Worm (Caenorhabditis elegans) whole organism, L2 larva: Measurements from ENCODE around the gene scl-7.
A peak's percentile ranks its signal among the peaks of the same experiment; 100 is the strongest.

Experiments
- C34F6.9 ChIP-seq: fragments of 150-350 bp; optimal IDR thresholded peaks from 2 replicates; lab custom pipeline; 2014; ENCODE audit warnings: missing biosample characterization, missing genetic modification characterization
- F13H6.1 ChIP-seq: sonication (generic microtip); optimal IDR thresholded peaks from 2 replicates; lab custom pipeline; 2016; ENCODE audit warnings: missing genetic modification characterization, missing compliant biosample characterization
- Y55F3AM.14 ChIP-seq: fragments of 200-800 bp; sonication (Bioruptor generic); optimal IDR thresholded peaks from 2 replicates; lab custom pipeline; 2018; ENCODE audit warnings: mild to moderate bottlenecking, missing genetic modification characterization, missing compliant biosample characterization
- ZK546.5 ChIP-seq: sonication (generic microtip); optimal IDR thresholded peaks from 2 replicates; lab custom pipeline; 2017; ENCODE audit warnings: missing biosample characterization, missing genetic modification characterization
- aly-2 ChIP-seq: fragments of 150-350 bp; optimal IDR thresholded peaks from 2 replicates; lab custom pipeline; 2014; ENCODE audit warnings: missing biosample characterization, missing genetic modification characterization
- ama-1 ChIP-seq: fragments of 150-350 bp; optimal IDR thresholded peaks from 2 replicates; lab custom pipeline; 2018; ENCODE audit warnings: inconsistent platforms
- blmp-1 ChIP-seq: sonication (generic microtip); optimal IDR thresholded peaks from 2 replicates; lab custom pipeline; 2017; ENCODE audit warnings: missing genetic modification characterization, mild to moderate bottlenecking, missing compliant biosample characterization, antibody characterized with exemption, moderate library complexity; ENCODE audit not compliant: insufficient read depth
- ceh-82 ChIP-seq: fragments of 150-350 bp; optimal IDR thresholded peaks from 2 replicates; lab custom pipeline; 2014; ENCODE audit warnings: missing biosample characterization, missing genetic modification characterization
- crh-2 ChIP-seq: sonication (generic microtip); optimal IDR thresholded peaks from 2 replicates; lab custom pipeline; 2017; ENCODE audit warnings: missing biosample characterization, missing genetic modification characterization
- dmd-4 ChIP-seq: sonication (generic microtip); optimal IDR thresholded peaks from 2 replicates; lab custom pipeline; 2017; ENCODE audit warnings: missing biosample characterization, missing genetic modification characterization
- egl-27 ChIP-seq: sonication (generic microtip); optimal IDR thresholded peaks from 3 replicates; lab custom pipeline; 2017; ENCODE audit warnings: missing biosample characterization, missing genetic modification reagents, missing genetic modification characterization
- fos-1 ChIP-seq: fragments of 150-350 bp; optimal IDR thresholded peaks from 2 replicates; lab custom pipeline; 2014; ENCODE audit warnings: missing biosample characterization, missing genetic modification characterization
- gmeb-1 ChIP-seq: fragments of 150-350 bp; optimal IDR thresholded peaks from 2 replicates; lab custom pipeline; 2014; ENCODE audit warnings: missing biosample characterization, missing genetic modification characterization
- lin-11 ChIP-seq: fragments of 150-350 bp; sonication (generic microtip); optimal IDR thresholded peaks from 2 replicates; lab custom pipeline; 2014; ENCODE audit warnings: missing biosample characterization, missing genetic modification characterization, inconsistent platforms, mixed read lengths
- lin-13 ChIP-seq: fragments of 150-350 bp; optimal IDR thresholded peaks from 2 replicates; lab custom pipeline; 2014; ENCODE audit warnings: missing biosample characterization, missing genetic modification reagents, missing genetic modification characterization
- lin-39 ChIP-seq: fragments of 150-350 bp; optimal IDR thresholded peaks from 2 replicates; lab custom pipeline; 2014; ENCODE audit warnings: missing biosample characterization, missing genetic modification reagents, missing genetic modification characterization
- lsy-2 ChIP-seq, 2 experiments: fragments of 150-350 bp in 1 of 2; sonication (generic microtip) in 1 of 2; optimal IDR thresholded peaks; 2 replicates each; lab custom pipeline; 2014 to 2017; ENCODE audit warnings: missing biosample characterization in 2 of 2, missing genetic modification characterization in 2 of 2
- mab-5 ChIP-seq: fragments of 150-350 bp; optimal IDR thresholded peaks from 2 replicates; lab custom pipeline; 2014; ENCODE audit warnings: missing biosample characterization, missing genetic modification characterization
- mbf-1 ChIP-seq: sonication (generic microtip); optimal IDR thresholded peaks from 2 replicates; lab custom pipeline; 2017; ENCODE audit warnings: missing biosample characterization, missing genetic modification characterization
- mdl-1 ChIP-seq, 2 experiments: fragments of 150-350 bp in 1 of 2; sonication (generic microtip) in 1 of 2; optimal IDR thresholded peaks; 2 replicates each; lab custom pipeline; 2017; ENCODE audit warnings: missing biosample characterization in 2 of 2, missing genetic modification characterization in 2 of 2
- nhr-10 ChIP-seq: sonication (generic microtip); optimal IDR thresholded peaks from 2 replicates; lab custom pipeline; 2017; ENCODE audit warnings: missing biosample characterization, missing genetic modification characterization
- nhr-129 ChIP-seq: fragments of 150-350 bp; optimal IDR thresholded peaks from 2 replicates; lab custom pipeline; 2014; ENCODE audit warnings: missing biosample characterization, missing genetic modification characterization
- nhr-21 ChIP-seq: fragments of 150-350 bp; optimal IDR thresholded peaks from 2 replicates; lab custom pipeline; 2014; ENCODE audit warnings: missing biosample characterization, missing genetic modification characterization
- nhr-25 ChIP-seq: fragments of 150-350 bp; sonication (generic microtip); optimal IDR thresholded peaks from 3 replicates; lab custom pipeline; 2014; ENCODE audit warnings: missing biosample characterization, missing genetic modification characterization
- nhr-6 ChIP-seq: fragments of 150-350 bp; optimal IDR thresholded peaks from 2 replicates; lab custom pipeline; 2014; ENCODE audit warnings: missing biosample characterization, missing genetic modification characterization
- nhr-77 ChIP-seq: fragments of 150-350 bp; optimal IDR thresholded peaks from 2 replicates; lab custom pipeline; 2014; ENCODE audit warnings: missing biosample characterization, missing genetic modification characterization
- sem-4 ChIP-seq: fragments of 150-350 bp; optimal IDR thresholded peaks from 2 replicates; lab custom pipeline; 2014; ENCODE audit warnings: missing biosample characterization, missing genetic modification reagents, missing genetic modification characterization
- skn-1 ChIP-seq: sonication (generic microtip); optimal IDR thresholded peaks from 2 replicates; lab custom pipeline; 2017; ENCODE audit warnings: missing biosample characterization, missing genetic modification characterization
- sma-3 ChIP-seq: sonication (generic microtip); optimal IDR thresholded peaks from 2 replicates; lab custom pipeline; 2016; ENCODE audit warnings: missing genetic modification reagents, missing genetic modification characterization, missing compliant biosample characterization
- sma-9 ChIP-seq, 2 experiments: fragments of 150-350 bp in 1 of 2; sonication (generic microtip) in 1 of 2; optimal IDR thresholded peaks; 2 replicates each; lab custom pipeline; 2014 to 2016; ENCODE audit warnings: missing genetic modification characterization in 2 of 2, mild to moderate bottlenecking in 1 of 2, missing biosample characterization in 1 of 2, missing compliant biosample characterization in 1 of 2, missing genetic modification reagents in 1 of 2, moderate library complexity in 1 of 2
- unc-55 ChIP-seq: fragments of 150-350 bp; sonication (generic microtip); optimal IDR thresholded peaks from 3 replicates; lab custom pipeline; 2014; ENCODE audit warnings: missing biosample characterization, missing genetic modification reagents, missing genetic modification characterization
- ztf-1 ChIP-seq: fragments of 200-800 bp; sonication (Bioruptor generic); conservative IDR thresholded peaks from 2 replicates; pipeline ENCODE4 v1.3.6; 2022; ENCODE audit warnings: missing genetic modification characterization, missing compliant biosample characterization
- ztf-11 ChIP-seq: sonication (generic microtip); optimal IDR thresholded peaks from 2 replicates; lab custom pipeline; 2017; ENCODE audit warnings: missing biosample characterization, missing genetic modification characterization
- ztf-4 ChIP-seq: fragments of 150-350 bp; optimal IDR thresholded peaks from 2 replicates; lab custom pipeline; 2014; ENCODE audit warnings: missing biosample characterization, missing genetic modification characterization

The scl-7 gene

DNA sequence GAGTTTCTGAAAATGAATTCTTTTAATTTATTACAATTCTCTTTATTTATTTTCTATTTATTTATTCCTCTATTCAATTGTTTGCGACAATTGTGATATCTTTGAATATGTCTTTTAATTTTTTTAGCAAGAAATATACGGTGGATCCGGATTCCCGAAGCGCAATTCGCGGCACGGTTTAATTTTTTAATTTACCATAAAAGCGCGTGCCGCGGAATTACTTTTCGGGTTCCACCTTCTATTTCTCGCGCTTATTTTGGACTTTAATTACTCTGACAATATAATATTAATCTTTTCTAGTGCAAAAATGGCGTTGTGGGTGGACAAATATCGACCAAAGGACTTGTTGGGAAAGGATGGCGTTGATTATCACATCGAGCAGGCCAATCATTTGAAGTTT lies 25.2 kb downstream of the scl-7 start, which contains the start of gene rfc-3:
rfc-3 (plus strand) TSS at position 301 of the 400 bp plus-strand sequence.
- TF ChIP-seq mdl-1 (tag; optimal IDR thresholded peaks at IDR 0.05; lab: Kevin White, UChicago) (no peak), dmd-4 (tag; lab: Kevin White, UChicago) (no peak), sem-4 (tag; lab: Kevin White, UChicago) (no peak), skn-1 (tag; lab: Kevin White, UChicago) (no peak), ztf-11 (tag; lab: Kevin White, UChicago) (no peak), nhr-21 (tag; lab: Kevin White, UChicago) (no peak), egl-27 (tag; lab: Kevin White, UChicago) (no peak), nhr-77 (tag; lab: Kevin White, UChicago) (no peak), Y55F3AM.14 (GFP tag; lab: Kevin White, UChicago) (no peak), nhr-25 (tag; lab: Kevin White, UChicago) (no peak)
- TF ChIP-seq, all 48 proteins: peak for 0

DNA sequence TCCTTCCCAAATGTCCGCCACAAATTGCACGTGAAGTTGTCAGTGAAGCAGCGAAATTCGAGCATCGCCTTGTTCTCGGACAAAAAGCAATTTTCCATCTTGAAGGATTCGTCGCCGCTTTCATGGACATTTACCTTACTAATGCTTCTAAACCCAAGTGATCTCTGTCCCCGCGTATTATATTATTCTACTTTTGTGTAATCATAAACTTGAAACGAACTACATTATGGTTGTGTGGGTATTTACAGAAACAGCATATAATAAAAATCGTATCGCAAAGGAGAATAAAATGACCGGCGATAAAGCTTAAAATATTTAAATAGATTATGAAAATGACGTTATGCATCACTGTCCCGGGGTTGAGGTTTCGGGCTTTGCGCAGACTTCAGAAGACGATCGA lies 26.5 kb downstream of the scl-7 start:
- TF ChIP-seq sma-3 (GFP tag; lab: Kevin White, UChicago) (no peak), crh-2 (tag; lab: Kevin White, UChicago) (no peak), ceh-82 (tag; lab: Kevin White, UChicago) (no peak), lin-39 (tag; lab: Kevin White, UChicago) (no peak), nhr-129 (peak; percentile 27)
- TF ChIP-seq, all 48 proteins: peak for 1

DNA sequence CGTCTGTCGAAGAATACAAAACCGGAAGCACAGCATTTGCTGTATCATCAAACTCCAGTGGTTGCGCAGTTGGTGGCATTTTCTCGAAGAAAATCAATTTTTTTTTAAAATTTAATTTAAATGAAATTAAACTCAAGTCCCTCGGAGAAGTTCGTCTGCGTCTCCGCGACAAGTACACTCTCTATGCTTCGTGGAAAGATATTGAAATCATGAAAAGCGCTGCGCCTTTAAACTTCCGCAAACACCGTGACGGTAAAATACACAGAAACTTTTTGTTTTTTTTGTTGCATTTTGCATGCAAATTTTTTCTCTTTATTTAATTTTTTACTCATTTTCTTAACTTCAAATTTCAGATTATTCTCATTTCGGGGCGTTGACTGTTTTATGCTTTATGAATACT lies 28.4 kb downstream of the scl-7 start, which contains the start of the genes dli-1, tin-9.2 and exos-4.1:
dli-1 (minus strand) TSS at position 141 of the 400 bp plus-strand sequence.
tin-9.2 (plus strand) TSS at position 344 of the 400 bp plus-strand sequence.
exos-4.1 (plus strand) TSS at position 348 of the 400 bp plus-strand sequence.
- TF ChIP-seq ztf-4 (tag; lab: Kevin White, UChicago): no peak
- peak; percentile 91 for TF ChIP-seq C34F6.9 (tag; lab: Kevin White, UChicago)
- peak; percentile 65 for TF ChIP-seq nhr-25 (tag; lab: Kevin White, UChicago)
- peak; percentile 19 for TF ChIP-seq ZK546.5
- peak; percentile 89 for TF ChIP-seq unc-55 (GFP tag; lab: Kevin White, UChicago)
- TF ChIP-seq lin-13 (GFP tag; lab: Kevin White, UChicago): peak; percentile 66
- no peak for TF ChIP-seq sem-4 (tag; lab: Kevin White, UChicago)
- TF ChIP-seq mbf-1 (tag; lab: Kevin White, UChicago): no peak
- no peak for TF ChIP-seq nhr-21 (tag; lab: Kevin White, UChicago)
- no peak for TF ChIP-seq skn-1 (tag; lab: Kevin White, UChicago)
- no peak for TF ChIP-seq aly-2
- TF ChIP-seq fos-1 (tag; lab: Kevin White, UChicago): peak; percentile 47
- peak in 1 of 2 experiments; percentile 5 for TF ChIP-seq mdl-1 (tag; optimal IDR thresholded peaks at IDR 0.05; lab: Kevin White, UChicago)
- TF ChIP-seq ztf-1: no peak
- peak; percentile 53 for TF ChIP-seq F13H6.1 (tag; lab: Kevin White, UChicago)
- peak; percentile 8 for TF ChIP-seq ama-1 (lab: Kevin White, UChicago)
- TF ChIP-seq sma-3 (GFP tag; lab: Kevin White, UChicago): peak; percentile 40
- no peak for TF ChIP-seq nhr-77 (tag; lab: Kevin White, UChicago)
- TF ChIP-seq blmp-1 (tag; lab: Kevin White, UChicago): peak; percentile 6
- peak; percentile 23 for TF ChIP-seq lin-11 (tag; lab: Kevin White, UChicago)
- peak; percentile 90 for TF ChIP-seq nhr-129
- TF ChIP-seq mab-5 (tag; lab: Kevin White, UChicago): peak; percentile 67
- peak; percentile 82 for TF ChIP-seq crh-2 (tag; lab: Kevin White, UChicago)
- TF ChIP-seq gmeb-1: peak; percentile 84
- TF ChIP-seq lsy-2 (tag; optimal IDR thresholded peaks at IDR 0.05; lab: Kevin White, UChicago): peak; percentile 65 to 90
- no peak for TF ChIP-seq egl-27 (tag; lab: Kevin White, UChicago)

DNA sequence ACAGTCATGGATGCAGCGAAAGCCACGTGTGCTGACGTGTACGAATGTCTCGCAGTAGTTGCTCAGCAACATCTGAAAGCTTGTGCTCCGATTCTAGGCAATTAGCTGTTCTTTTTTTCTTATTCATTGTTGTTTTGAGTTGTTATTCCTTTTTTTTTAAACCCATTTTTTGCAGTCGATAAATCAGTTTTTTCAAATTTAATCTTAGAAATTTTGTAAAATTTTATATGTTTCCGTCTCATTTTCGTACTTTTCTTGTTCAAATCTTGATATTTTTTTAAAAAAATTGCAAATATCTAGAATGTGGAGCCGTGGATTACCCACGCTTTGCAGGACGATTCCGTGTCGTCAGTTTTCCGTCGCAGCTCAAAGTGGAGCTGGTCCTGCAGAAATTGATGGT lies 30.2 kb downstream of the scl-7 start, which contains the start of gene fask-1:
fask-1 (plus strand) TSS at position 301 of the 400 bp plus-strand sequence.
- TF ChIP-seq ztf-1 (no peak), lin-39 (tag; lab: Kevin White, UChicago) (no peak), unc-55 (GFP tag; lab: Kevin White, UChicago) (no peak), mdl-1 (tag; optimal IDR thresholded peaks at IDR 0.05; lab: Kevin White, UChicago) (no peak), sma-9 (GFP tag; optimal IDR thresholded peaks at IDR 0.05; lab: Kevin White, UChicago) (no peak), sma-9 (tag; optimal IDR thresholded peaks at IDR 0.05; lab: Kevin White, UChicago) (no peak), C34F6.9 (tag; lab: Kevin White, UChicago) (no peak), nhr-10 (tag; lab: Kevin White, UChicago) (no peak), nhr-6 (no peak), nhr-25 (tag; lab: Kevin White, UChicago) (no peak), Y55F3AM.14 (GFP tag; lab: Kevin White, UChicago) (no peak), aly-2 (no peak)
- TF ChIP-seq, all 48 proteins: peak for 0
